Worm (Caenorhabditis elegans): Measurements from ENCODE around the gene R07E5.4.

R07E5.4 gene

DNA sequence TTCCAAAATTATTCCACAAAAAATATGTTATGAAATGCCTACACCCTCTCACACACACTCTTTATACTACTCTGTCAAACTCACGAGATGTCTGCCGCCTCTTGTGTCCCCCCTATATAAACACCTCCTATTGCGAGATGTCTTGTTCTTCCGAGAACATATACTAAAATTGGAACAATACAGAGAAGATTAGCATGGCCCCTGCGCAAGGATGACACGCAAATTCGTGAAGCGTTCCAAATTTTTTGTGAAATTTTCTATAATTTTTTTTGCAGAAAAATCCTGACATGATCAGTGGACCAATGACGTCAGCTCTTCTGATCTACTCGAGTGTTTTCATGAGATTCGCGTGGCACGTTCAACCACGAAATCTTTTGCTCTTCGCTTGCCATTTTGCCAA, 19.4 kb downstream of the R07E5.4 start (continued):
- TF ChIP-seq Y75B8A.6 (GFP tag; IDR thresholded peaks at IDR 0.05) (0 out of 2 replicates have a peak, but pooled peaks have one; percentile 50), tra-1 (GFP tag; IDR thresholded peaks at IDR 0.05) (peak; percentile 51; the same call in 1 of the 2 replicates), egl-43 (GFP tag; IDR thresholded peaks at IDR 0.05) (peak; percentile 86), daf-8 (GFP tag; IDR thresholded peaks at IDR 0.05) (0 out of 2 replicates have a peak, but pooled peaks have one; percentile 16), F26F4.8 (GFP tag; conservative IDR thresholded peaks at IDR 0.05) (0 out of 2 replicates have a peak, but pooled peaks have one; percentile 60), nhr-48 (tag; optimal IDR thresholded peaks at IDR 0.05) (peak; percentile 38)

- TF ChIP-seq mdl-1 (tag; optimal IDR thresholded peaks at IDR 0.05) (no peak), zag-1 (tag; optimal IDR thresholded peaks at IDR 0.05) (no peak), spr-1 (tag; optimal IDR thresholded peaks at IDR 0.05) (no peak), lim-7 (GFP tag; IDR thresholded peaks at IDR 0.05) (no peak), nhr-48 (tag; optimal IDR thresholded peaks at IDR 0.05) (no peak), dpl-1 (GFP tag; optimal IDR thresholded peaks at IDR 0.05) (no peak), sdz-12 (GFP tag; optimal IDR thresholded peaks at IDR 0.05) (no peak), hmg-1.1 (GFP tag; IDR thresholded peaks at IDR 0.05) (no peak), lin-1 (GFP tag; IDR thresholded peaks at IDR 0.05) (no peak), R02D3.7 (tag; optimal IDR thresholded peaks at IDR 0.05) (no peak), saeg-2 (GFP tag; IDR thresholded peaks at IDR 0.05) (no peak), cey-2 (tag; optimal IDR thresholded peaks at IDR 0.05; ENCODE audit: borderline replicate concordance, insufficient read depth) (no peak), daf-16 (GFP tag; optimal IDR thresholded peaks at IDR 0.05) (no peak), daf-16 (tag; optimal IDR thresholded peaks at IDR 0.05) (no peak), hlh-30 (tag; optimal IDR thresholded peaks at IDR 0.05; ENCODE audit: insufficient read depth) (no peak)
These were observed 20.5 kb downstream of the R07E5.4 start, which contains the start of gene R07E5.11 for ce11 chrIII:4415135-4415534. Gene R07E5.11 (minus strand): TSS chrIII:4415235.

DNA sequence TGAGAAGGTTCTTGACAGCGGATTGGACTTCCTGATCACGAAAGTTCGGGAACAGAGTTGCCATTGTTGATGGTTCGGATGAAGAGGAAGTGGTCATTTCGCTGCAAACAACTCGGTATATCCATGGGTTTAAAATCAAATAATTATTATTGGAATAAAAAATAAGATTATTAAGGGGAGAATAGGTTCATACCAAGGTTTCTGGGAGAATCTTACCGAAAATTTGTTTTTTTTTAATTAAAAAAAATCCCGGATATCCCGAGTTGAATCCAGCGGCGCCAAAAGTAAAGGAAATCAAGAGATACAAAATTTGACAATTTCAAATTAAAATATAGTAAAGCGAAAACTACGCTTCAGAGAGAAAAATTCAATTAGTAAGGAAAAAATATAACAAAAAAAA, 23.4 kb downstream of the R07E5.4 start, which contains the start of the genes R07E5.19 and pdcd-2:
Gene R07E5.19, minus strand, starts transcription at position 101 of the 400 bp plus-strand sequence.
Gene pdcd-2, minus strand, starts transcription at position 102 of the 400 bp plus-strand sequence.
- TF ChIP-seq tra-1 (GFP tag; IDR thresholded peaks at IDR 0.05) (no peak), daf-19 (GFP tag; conservative IDR thresholded peaks at IDR 0.05) (no peak)

- TF ChIP-seq zag-1 (tag; optimal IDR thresholded peaks at IDR 0.05) (no peak), mxl-3 (GFP tag; optimal IDR thresholded peaks at IDR 0.05) (no peak), T20F7.1 (GFP tag; optimal IDR thresholded peaks at IDR 0.05) (no peak), attf-4 (tag; optimal IDR thresholded peaks at IDR 0.05) (no peak), dve-1 (tag; optimal IDR thresholded peaks at IDR 0.05; ENCODE audit: insufficient read depth) (peak; percentile 64), lin-1 (GFP tag; IDR thresholded peaks at IDR 0.05) (no peak), arid-1 (GFP tag; conservative IDR thresholded peaks at IDR 0.05) (no peak), nhr-28 (tag; optimal IDR thresholded peaks at IDR 0.05) (peak; percentile 39), tra-1 (GFP tag; IDR thresholded peaks at IDR 0.05) (no peak), skn-1 (tag; optimal IDR thresholded peaks at IDR 0.05) (no peak), zip-2 (tag; optimal IDR thresholded peaks at IDR 0.05) (no peak), mdt-29 (GFP tag; IDR thresholded peaks at IDR 0.05) (no peak), nhr-76 (tag; optimal IDR thresholded peaks at IDR 0.05) (no peak), Y105C5A.15 (GFP tag; IDR thresholded peaks at IDR 0.05) (no peak), set-16 (GFP tag; IDR thresholded peaks at IDR 0.05) (no peak), daf-12 (tag; optimal IDR thresholded peaks at IDR 0.05) (no peak), madf-5 (GFP tag; IDR thresholded peaks at IDR 0.05) (no peak), pqm-1 (tag; optimal IDR thresholded peaks at IDR 0.05) (no peak), sdz-12 (GFP tag; optimal IDR thresholded peaks at IDR 0.05) (no peak), daf-19 (GFP tag; conservative IDR thresholded peaks at IDR 0.05) (0 out of 2 replicates have a peak, but pooled peaks have one; percentile 35), ceh-62 (tag; optimal IDR thresholded peaks at IDR 0.05) (no peak), lin-39 (tag; optimal IDR thresholded peaks at IDR 0.05) (no peak), dmd-8 (GFP tag; IDR thresholded peaks at IDR 0.05) (no peak), php-3 (GFP tag; IDR thresholded peaks at IDR 0.05) (no peak), unc-62 (GFP tag; optimal IDR thresholded peaks at IDR 0.05 in 1 of 2) (no peak), unc-62 (tag; optimal IDR thresholded peaks at IDR 0.05) (no peak), nhr-41 (GFP tag; IDR thresholded peaks at IDR 0.05) (no peak), ces-1 (GFP tag; optimal IDR thresholded peaks at IDR 0.05) (no peak)
These were observed 24.8 kb downstream of the R07E5.4 start, which contains the start of the genes R07E5.7 and cku-80 for ce11 chrIII:4419117-4419978. Gene R07E5.7 (minus strand): TSS chrIII:4419167. Gene cku-80 (plus strand): TSS chrIII:4419848.
